Fruit fly (Drosophila melanogaster) whole organism, embryonic: ENCODE results near the gene frtz.
A peak's percentile ranks its signal among the peaks of the same experiment; 100 is the strongest.

Experiments used
- Asciz ChIP-seq: fragments of 200-800 bp; sonication (Bioruptor generic); optimal IDR thresholded peaks from 2 replicates; lab custom pipeline; 2017; ENCODE audit warnings: missing biosample characterization, mild to moderate bottlenecking, missing genetic modification characterization, missing genetic modification reagents
- Atf-2 ChIP-seq: fragments of 200-800 bp; sonication (Bioruptor generic); optimal IDR thresholded peaks from 2 replicates; lab custom pipeline; 2016; ENCODE audit warnings: missing biosample characterization, missing genetic modification characterization
- CG10147 ChIP-seq: fragments of 200-800 bp; sonication (Bioruptor generic); optimal IDR thresholded peaks from 2 replicates; lab custom pipeline; 2019; ENCODE audit warnings: missing biosample characterization, mild to moderate bottlenecking, missing genetic modification characterization, moderate library complexity
- CG10209 ChIP-seq: fragments of 200-800 bp; sonication (Bioruptor generic); optimal IDR thresholded peaks from 3 replicates; lab custom pipeline; 2017; ENCODE audit warnings: missing biosample characterization, mild to moderate bottlenecking, missing genetic modification characterization, missing genetic modification reagents
- CG10654 ChIP-seq: fragments of 200-800 bp; sonication (Bioruptor generic); optimal IDR thresholded peaks from 2 replicates; lab custom pipeline; 2016; ENCODE audit warnings: missing biosample characterization, missing genetic modification characterization
- CG10979 ChIP-seq: fragments of 200-800 bp; sonication (Bioruptor generic); optimal IDR thresholded peaks from 2 replicates; lab custom pipeline; 2018; ENCODE audit warnings: missing biosample characterization, mild to moderate bottlenecking, missing genetic modification characterization, moderate library complexity
- CG11504 ChIP-seq: fragments of 200-800 bp; sonication (Bioruptor generic); optimal IDR thresholded peaks from 3 replicates; lab custom pipeline; 2019; ENCODE audit warnings: missing biosample characterization, mild to moderate bottlenecking, missing genetic modification characterization, moderate library complexity
- CG1233 ChIP-seq: fragments of 200-800 bp; sonication (Bioruptor generic); optimal IDR thresholded peaks from 4 replicates; lab custom pipeline; 2018; ENCODE audit warnings: missing biosample characterization, mild to moderate bottlenecking, missing genetic modification characterization
- CG12942 ChIP-seq: fragments of 200-800 bp; sonication (Bioruptor generic); optimal IDR thresholded peaks from 3 replicates; lab custom pipeline; 2016; ENCODE audit warnings: missing biosample characterization, missing genetic modification characterization
- CG13894 ChIP-seq: fragments of 200-800 bp; sonication (Bioruptor generic); optimal IDR thresholded peaks from 3 replicates; lab custom pipeline; 2018; ENCODE audit warnings: missing biosample characterization, mild to moderate bottlenecking, missing genetic modification characterization, moderate library complexity
- CG1647 ChIP-seq: fragments of 200-800 bp; sonication (Bioruptor generic); optimal IDR thresholded peaks from 3 replicates; lab custom pipeline; 2016; ENCODE audit warnings: missing biosample characterization, missing genetic modification characterization
- CG17328 ChIP-seq: fragments of 200-800 bp; sonication (Bioruptor generic); IDR thresholded peaks from 2 replicates; pipeline ENCODE4 v1.3.6; 2022; ENCODE audit warnings: missing biosample characterization, missing genetic modification characterization
- CG17802 ChIP-seq: fragments of 200-800 bp; sonication (Bioruptor generic); optimal IDR thresholded peaks from 2 replicates; lab custom pipeline; 2018; ENCODE audit warnings: missing biosample characterization, mild to moderate bottlenecking, missing genetic modification characterization, moderate library complexity
- CG2129 ChIP-seq: fragments of 200-800 bp; sonication (Bioruptor generic); IDR thresholded peaks from 2 replicates; pipeline ENCODE4 v1.3.6; 2022; ENCODE audit warnings: missing biosample characterization, missing genetic modification characterization; ENCODE audit not compliant: partially characterized antibody
- CG30403 ChIP-seq: fragments of 200-800 bp; sonication (Bioruptor generic); optimal IDR thresholded peaks from 3 replicates; lab custom pipeline; 2016; ENCODE audit warnings: missing biosample characterization, missing genetic modification characterization
- CG30431 ChIP-seq: fragments of 200-800 bp; sonication (Bioruptor generic); optimal IDR thresholded peaks from 2 replicates; lab custom pipeline; 2017; ENCODE audit warnings: missing biosample characterization, missing genetic modification characterization
- CG34224 ChIP-seq: fragments of 200-800 bp; sonication (Bioruptor generic); IDR thresholded peaks from 3 replicates; pipeline ENCODE4 v1.3.6; 2022; ENCODE audit warnings: missing biosample characterization, missing genetic modification characterization; ENCODE audit not compliant: partially characterized antibody
- CG43689 ChIP-seq: fragments of 200-800 bp; sonication (Bioruptor generic); IDR thresholded peaks from 2 replicates; pipeline ENCODE4 v1.3.6; 2022; ENCODE audit warnings: missing biosample characterization, missing genetic modification characterization
- CG5180 ChIP-seq: fragments of 200-800 bp; sonication (Bioruptor generic); optimal IDR thresholded peaks from 3 replicates; lab custom pipeline; 2017; ENCODE audit warnings: missing biosample characterization, missing genetic modification characterization, mild to moderate bottlenecking, moderate library complexity, missing genetic modification reagents
- CG8944 ChIP-seq: fragments of 200-800 bp; sonication (Bioruptor generic); optimal IDR thresholded peaks from 3 replicates; lab custom pipeline; 2016; ENCODE audit warnings: missing biosample characterization, missing genetic modification characterization
- CG9727 ChIP-seq: fragments of 200-800 bp; sonication (Bioruptor generic); optimal IDR thresholded peaks from 3 replicates; lab custom pipeline; 2017; ENCODE audit warnings: missing biosample characterization, mild to moderate bottlenecking, missing genetic modification characterization
- Dfd ChIP-seq, 2 experiments: fragments of >200 bp; optimal IDR thresholded peaks; 2 replicates each; lab custom pipeline; 2017; ENCODE audit warnings: missing biosample characterization in 2 of 2, missing genetic modification characterization in 2 of 2
- Dip3 ChIP-seq: fragments of 200-800 bp; sonication (Bioruptor generic); optimal IDR thresholded peaks from 3 replicates; lab custom pipeline; 2016; ENCODE audit warnings: missing biosample characterization, missing genetic modification characterization
- Doc3 ChIP-seq: fragments of 200-800 bp; sonication (Bioruptor generic); IDR thresholded peaks from 3 replicates; pipeline ENCODE4 v1.3.6; 2022; ENCODE audit warnings: missing biosample characterization, missing genetic modification characterization; ENCODE audit not compliant: partially characterized antibody
- Dp ChIP-seq: fragments of 200-800 bp; sonication (Bioruptor generic); optimal IDR thresholded peaks from 2 replicates; lab custom pipeline; 2018; ENCODE audit warnings: missing biosample characterization, mild to moderate bottlenecking, missing genetic modification characterization, moderate library complexity
- HLH3B ChIP-seq: fragments of 200-800 bp; sonication (Bioruptor generic); IDR thresholded peaks from 2 replicates; pipeline ENCODE4 v1.3.6; 2022; ENCODE audit warnings: missing biosample characterization, missing genetic modification characterization
- Hand ChIP-seq: fragments of 200-800 bp; sonication (Bioruptor generic); optimal IDR thresholded peaks from 2 replicates; lab custom pipeline; 2017; ENCODE audit warnings: mild to moderate bottlenecking, missing biosample characterization, missing genetic modification reagents, missing genetic modification characterization
- HmgZ ChIP-seq: fragments of 200-800 bp; sonication (Bioruptor generic); optimal IDR thresholded peaks from 2 replicates; lab custom pipeline; 2018; ENCODE audit warnings: missing biosample characterization, mild to moderate bottlenecking, missing genetic modification characterization
- Hmx ChIP-seq: fragments of 200-800 bp; sonication (Bioruptor generic); optimal IDR thresholded peaks from 2 replicates; lab custom pipeline; 2016; ENCODE audit warnings: missing biosample characterization, missing genetic modification characterization
- Hr3 ChIP-seq: fragments of 200-800 bp; sonication (Bioruptor generic); optimal IDR thresholded peaks from 3 replicates; lab custom pipeline; 2016; ENCODE audit warnings: missing biosample characterization, missing genetic modification characterization
- Jarid2 ChIP-seq: fragments of 200-800 bp; sonication (Bioruptor generic); optimal IDR thresholded peaks from 3 replicates; lab custom pipeline; 2017; ENCODE audit warnings: mild to moderate bottlenecking, missing biosample characterization, missing genetic modification reagents, missing genetic modification characterization
- NC2β ChIP-seq: fragments of 200-800 bp; sonication (Bioruptor generic); optimal IDR thresholded peaks from 2 replicates; lab custom pipeline; 2016; ENCODE audit warnings: missing biosample characterization, missing genetic modification characterization
- Oaz ChIP-seq: fragments of 200-800 bp; sonication (Bioruptor generic); IDR thresholded peaks from 2 replicates; pipeline ENCODE4 v1.3.6; 2022; ENCODE audit warnings: missing biosample characterization, missing genetic modification characterization
- Optix ChIP-seq: fragments of 200-800 bp; sonication (Bioruptor generic); IDR thresholded peaks from 3 replicates; pipeline ENCODE4 v1.3.6; 2022; ENCODE audit warnings: missing biosample characterization, missing genetic modification characterization
- Pdp1 ChIP-seq, 2 experiments: fragments of 200-800 bp; sonication (Bioruptor generic); optimal IDR thresholded peaks; 3 replicates each; lab custom pipeline; 2016; ENCODE audit warnings: missing biosample characterization in 2 of 2, missing genetic modification characterization in 2 of 2, mild to moderate bottlenecking in 1 of 2, moderate library complexity in 1 of 2
- Vsx1 ChIP-seq: fragments of 200-800 bp; sonication (Bioruptor generic); optimal IDR thresholded peaks from 2 replicates; lab custom pipeline; 2017; ENCODE audit warnings: missing biosample characterization, mild to moderate bottlenecking, missing genetic modification characterization, missing genetic modification reagents
- Xbp1 ChIP-seq: fragments of 200-800 bp; sonication (Bioruptor generic); optimal IDR thresholded peaks from 3 replicates; lab custom pipeline; 2016; ENCODE audit warnings: missing biosample characterization, mild to moderate bottlenecking, missing genetic modification characterization
- ap ChIP-seq: fragments of 200-800 bp; sonication (Bioruptor generic); IDR thresholded peaks from 2 replicates; pipeline ENCODE4 v1.3.6; 2022; ENCODE audit warnings: missing biosample characterization, missing genetic modification characterization
- bcd ChIP-seq: fragments of 200-800 bp; sonication (Bioruptor generic); optimal IDR thresholded peaks from 2 replicates; lab custom pipeline; 2017; ENCODE audit warnings: missing biosample characterization, mild to moderate bottlenecking, missing genetic modification characterization
- chn ChIP-seq: fragments of 200-800 bp; sonication (Bioruptor generic); optimal IDR thresholded peaks from 2 replicates; lab custom pipeline; 2016; ENCODE audit warnings: missing biosample characterization, missing genetic modification characterization
- dimm ChIP-seq: fragments of 200-800 bp; sonication (Bioruptor generic); IDR thresholded peaks from 2 replicates; pipeline ENCODE4 v1.3.6; 2022; ENCODE audit warnings: missing biosample characterization, missing genetic modification characterization
- dmrt99B ChIP-seq: fragments of 200-800 bp; sonication (Bioruptor generic); optimal IDR thresholded peaks from 2 replicates; lab custom pipeline; 2018; ENCODE audit warnings: missing biosample characterization, mild to moderate bottlenecking, missing genetic modification characterization, moderate library complexity
- emc ChIP-seq: fragments of 200-800 bp; sonication (Bioruptor generic); optimal IDR thresholded peaks from 2 replicates; lab custom pipeline; 2016; ENCODE audit warnings: missing biosample characterization, missing genetic modification characterization
- fd3F ChIP-seq: fragments of 200-800 bp; sonication (Bioruptor generic); optimal IDR thresholded peaks from 2 replicates; lab custom pipeline; 2018; ENCODE audit warnings: missing biosample characterization, mild to moderate bottlenecking, missing genetic modification characterization, moderate library complexity
- ftz-f1 ChIP-seq: fragments of 200-800 bp; sonication (Bioruptor generic); optimal IDR thresholded peaks from 2 replicates; lab custom pipeline; 2016; ENCODE audit warnings: missing biosample characterization, missing genetic modification characterization
- klu ChIP-seq: fragments of 200-800 bp; sonication (Bioruptor generic); IDR thresholded peaks from 2 replicates; pipeline ENCODE4 v1.3.6; 2022; ENCODE audit warnings: missing biosample characterization, missing genetic modification characterization
- org-1 ChIP-seq: fragments of 200-800 bp; sonication (Bioruptor generic); optimal IDR thresholded peaks from 2 replicates; lab custom pipeline; 2017; ENCODE audit warnings: missing biosample characterization, missing genetic modification characterization
- repo ChIP-seq: fragments of 200-800 bp; sonication (Bioruptor generic); optimal IDR thresholded peaks from 2 replicates; lab custom pipeline; 2016; ENCODE audit warnings: missing biosample characterization, missing genetic modification characterization
- sisA ChIP-seq: fragments of 200-800 bp; sonication (Bioruptor generic); IDR thresholded peaks from 2 replicates; pipeline ENCODE4 v1.3.6; 2022; ENCODE audit warnings: missing biosample characterization, missing genetic modification characterization
- ssp ChIP-seq: fragments of 200-800 bp; sonication (Bioruptor generic); IDR thresholded peaks from 2 replicates; pipeline ENCODE4 v1.3.6; 2022; ENCODE audit warnings: missing biosample characterization, missing genetic modification characterization

The frtz gene

dm6 chr2L:1729607-1730011 is 14.0 kb upstream of the frtz start, which contains the start of the genes Eno and CG31937 (continued):
- TF ChIP-seq CG1647, result peak; percentile 14
- TF ChIP-seq Xbp1 (GFP tag; lab: Kevin White, UChicago), result peak; percentile 45
- TF ChIP-seq CG10979 (tag; lab: Kevin White, UChicago), result peak; percentile 3
- TF ChIP-seq ftz-f1 (GFP tag; lab: Kevin White, UChicago), result peak; percentile 15
- TF ChIP-seq dimm (GFP tag; lab: Robert Waterston, UW), result no peak
- peak; percentile 32 for TF ChIP-seq Hr3
- TF ChIP-seq dmrt99B (tag; lab: Kevin White, UChicago), result peak; percentile 40
- no peak for TF ChIP-seq Hand (GFP tag; lab: Kevin White, UChicago)
- TF ChIP-seq Atf-2 (GFP tag; lab: Kevin White, UChicago), result peak; percentile 1
- TF ChIP-seq ssp, result 0 out of 2 replicates have a peak, but pooled peaks have one; percentile 29
- TF ChIP-seq Dip3, result peak; percentile 55
- TF ChIP-seq Jarid2 (GFP tag; lab: Kevin White, UChicago), result peak; percentile 4
- TF ChIP-seq Doc3 (GFP tag; lab: Robert Waterston, UW), result no peak
- TF ChIP-seq Dfd (GFP tag; optimal IDR thresholded peaks at IDR 0.05; lab: Kevin White, UChicago), result no peak
- TF ChIP-seq CG8944 (GFP tag; lab: Kevin White, UChicago), result peak; percentile 48
- TF ChIP-seq CG10654, result no peak
- TF ChIP-seq CG10147 (GFP tag; lab: Kevin White, UChicago), result peak; percentile 21
- TF ChIP-seq CG17328 (GFP tag; lab: Robert Waterston, UW), result peak; percentile 48
- TF ChIP-seq Asciz (GFP tag; lab: Kevin White, UChicago), result peak; percentile 25
- no peak for TF ChIP-seq Vsx1 (GFP tag; lab: Kevin White, UChicago)
- peak; percentile 14 for TF ChIP-seq org-1
- TF ChIP-seq Dp (GFP tag; lab: Kevin White, UChicago), result peak; percentile 22
- peak; percentile 22 to 98 for TF ChIP-seq Pdp1 (GFP tag; optimal IDR thresholded peaks at IDR 0.05; lab: Kevin White, UChicago)
- TF ChIP-seq CG17802 (tag; lab: Kevin White, UChicago), result no peak
- TF ChIP-seq CG1233 (GFP tag; lab: Kevin White, UChicago), result no peak
- TF ChIP-seq ap (GFP tag; lab: Robert Waterston, UW), result no peak
- TF ChIP-seq chn (GFP tag; lab: Kevin White, UChicago), result peak; percentile 4
- peak; percentile 26; the same call in 1 of the 2 replicates for TF ChIP-seq klu (GFP tag; lab: Robert Waterston, UW)
- TF ChIP-seq CG10209, result peak; percentile 48
- peak; percentile 11 for TF ChIP-seq CG12942
- peak; percentile 28 for TF ChIP-seq NC2β (GFP tag; lab: Kevin White, UChicago)
- TF ChIP-seq CG11504 (tag; lab: Kevin White, UChicago), result peak; percentile 48
- TF ChIP-seq CG9727 (GFP tag; lab: Kevin White, UChicago), result peak; percentile 14
- TF ChIP-seq CG2129, result no peak
- TF ChIP-seq fd3F (GFP tag; lab: Kevin White, UChicago), result peak; percentile 3
- peak; percentile 52 for TF ChIP-seq bcd (GFP tag; lab: Kevin White, UChicago)
- no peak for TF ChIP-seq emc (GFP tag; lab: Kevin White, UChicago)
- TF ChIP-seq repo (GFP tag; lab: Kevin White, UChicago), result no peak
- peak; percentile 44 for TF ChIP-seq CG13894 (tag; lab: Kevin White, UChicago)
- peak; percentile 32; the same call in 1 of the 2 replicates for TF ChIP-seq sisA
- TF ChIP-seq CG43689 (GFP tag; lab: Robert Waterston, UW), result no peak
- peak; percentile 56; the same call in 1 of the 2 replicates for TF ChIP-seq Oaz (GFP tag; lab: Robert Waterston, UW)
- no peak for TF ChIP-seq Hmx
- TF ChIP-seq Optix (GFP tag; lab: Robert Waterston, UW), result 0 out of 3 replicates have a peak, but pooled peaks have one; percentile 8
- TF ChIP-seq CG34224 (GFP tag; lab: Robert Waterston, UW), result no peak
- peak; percentile 73 for TF ChIP-seq HmgZ (tag; lab: Kevin White, UChicago)
- TF ChIP-seq CG30403, result peak; percentile 63
- TF ChIP-seq HLH3B, result peak; percentile 54
- no peak for TF ChIP-seq CG30431 (GFP tag; lab: Kevin White, UChicago)
- peak; percentile 87 for TF ChIP-seq CG5180
